Fruit fly (Drosophila melanogaster): ENCODE measurements around the gene S6k.

- no peak for TF ChIP-seq Doc3 (GFP tag; IDR thresholded peaks at IDR 0.05; ENCODE audit: partially characterized antibody)
- TF ChIP-seq dati (GFP tag; IDR thresholded peaks at IDR 0.05), result no peak
- no peak for TF ChIP-seq CG32772 (GFP tag; IDR thresholded peaks at IDR 0.05)
- no peak for TF ChIP-seq pho (GFP tag; optimal IDR thresholded peaks at IDR 0.05)
- no peak for TF ChIP-seq Max (GFP tag; optimal IDR thresholded peaks at IDR 0.05)
- TF ChIP-seq gt (GFP tag; IDR thresholded peaks at IDR 0.05), result no peak
- TF ChIP-seq Lpt (GFP tag; optimal IDR thresholded peaks at IDR 0.05), result no peak
- no peak for TF ChIP-seq kay (GFP tag; optimal IDR thresholded peaks at IDR 0.05)
- no peak for TF ChIP-seq CG1529 (GFP tag; optimal IDR thresholded peaks at IDR 0.05)
- no peak for TF ChIP-seq fd102C (GFP tag; optimal IDR thresholded peaks at IDR 0.05)
- no peak for TF ChIP-seq Ptx1 (GFP tag; IDR thresholded peaks at IDR 0.05)
These were observed 40.9 kb upstream of the S6k start for dm6 chr3L:5851636-5852035.

Data from whole organism, embryonic.